Fruit fly (Drosophila melanogaster) whole organism, embryonic: ENCODE data around the gene CG45081.

Experiments used
- CG10543 ChIP-seq: fragments of 200-800 bp; sonication (Bioruptor generic); optimal IDR thresholded peaks from 3 replicates; lab custom pipeline; 2017; ENCODE audit warnings: missing biosample characterization, mild to moderate bottlenecking, missing genetic modification characterization, moderate library complexity
- CG11093 ChIP-seq: fragments of 200-800 bp; sonication (Bioruptor generic); IDR thresholded peaks from 3 replicates; pipeline ENCODE4 v1.3.6; 2022; ENCODE audit warnings: missing biosample characterization, missing genetic modification characterization
- CG12155 ChIP-seq: fragments of 200-800 bp; sonication (Bioruptor generic); optimal IDR thresholded peaks from 3 replicates; lab custom pipeline; 2016; ENCODE audit warnings: missing biosample characterization, missing genetic modification characterization
- CG12219 ChIP-seq: fragments of 200-800 bp; sonication (Bioruptor generic); optimal IDR thresholded peaks from 3 replicates; lab custom pipeline; 2018; ENCODE audit warnings: missing biosample characterization, mild to moderate bottlenecking, missing genetic modification characterization
- CG12391 ChIP-seq: fragments of 200-800 bp; sonication (Bioruptor generic); optimal IDR thresholded peaks from 3 replicates; lab custom pipeline; 2018; ENCODE audit warnings: missing biosample characterization, mild to moderate bottlenecking, missing genetic modification characterization, moderate library complexity
- CG12659 ChIP-seq: fragments of 200-800 bp; sonication (Bioruptor generic); optimal IDR thresholded peaks from 3 replicates; lab custom pipeline; 2017; ENCODE audit warnings: mild to moderate bottlenecking, missing biosample characterization, missing genetic modification reagents, missing genetic modification characterization
- CG13123 ChIP-seq: fragments of 200-800 bp; sonication (Bioruptor generic); optimal IDR thresholded peaks from 2 replicates; lab custom pipeline; 2016; ENCODE audit warnings: missing biosample characterization, missing genetic modification characterization
- CG13287 ChIP-seq: fragments of 200-800 bp; sonication (Bioruptor generic); IDR thresholded peaks from 2 replicates; pipeline ENCODE4 v1.3.6; 2022; ENCODE audit warnings: missing biosample characterization, missing genetic modification characterization; ENCODE audit not compliant: partially characterized antibody
- CG17385 ChIP-seq: fragments of 200-800 bp; sonication (Bioruptor generic); optimal IDR thresholded peaks from 3 replicates; lab custom pipeline; 2018; ENCODE audit warnings: missing biosample characterization, mild to moderate bottlenecking, missing genetic modification characterization
- CG18262 ChIP-seq: fragments of 200-800 bp; optimal IDR thresholded peaks from 3 replicates; lab custom pipeline; 2019; ENCODE audit warnings: missing biosample characterization, mild to moderate bottlenecking, missing genetic modification characterization, moderate library complexity
- CG18599 ChIP-seq: fragments of 200-800 bp; sonication (Bioruptor generic); optimal IDR thresholded peaks from 3 replicates; lab custom pipeline; 2017; ENCODE audit warnings: missing biosample characterization, missing genetic modification characterization, mild to moderate bottlenecking, moderate library complexity, missing genetic modification reagents
- CG2678 ChIP-seq: fragments of 200-800 bp; sonication (Bioruptor generic); optimal IDR thresholded peaks from 3 replicates; lab custom pipeline; 2019; ENCODE audit warnings: missing biosample characterization, mild to moderate bottlenecking, missing genetic modification characterization, moderate library complexity
- CG30020 ChIP-seq: fragments of 200-800 bp; optimal IDR thresholded peaks from 2 replicates; lab custom pipeline; 2019; ENCODE audit warnings: missing biosample characterization, mild to moderate bottlenecking, missing genetic modification characterization, moderate library complexity
- CG34224 ChIP-seq: fragments of 200-800 bp; sonication (Bioruptor generic); IDR thresholded peaks from 3 replicates; pipeline ENCODE4 v1.3.6; 2022; ENCODE audit warnings: missing biosample characterization, missing genetic modification characterization; ENCODE audit not compliant: partially characterized antibody
- CG3847 ChIP-seq: fragments of 200-800 bp; sonication (Bioruptor generic); IDR thresholded peaks from 2 replicates; pipeline ENCODE4 v1.3.6; 2022; ENCODE audit warnings: missing biosample characterization, missing genetic modification characterization
- CG7357 ChIP-seq: fragments of 200-800 bp; sonication (Bioruptor generic); IDR thresholded peaks from 3 replicates; pipeline ENCODE4 v1.3.6; 2022; ENCODE audit warnings: missing biosample characterization, missing genetic modification characterization
- CG7745 ChIP-seq: fragments of 200-800 bp; sonication (Bioruptor generic); optimal IDR thresholded peaks from 2 replicates; lab custom pipeline; 2018; ENCODE audit warnings: missing biosample characterization, mild to moderate bottlenecking, missing genetic modification characterization, moderate library complexity
- CG8478 ChIP-seq: fragments of >200 bp; optimal IDR thresholded peaks from 2 replicates; lab custom pipeline; 2018
- CrebB ChIP-seq: fragments of 200-800 bp; sonication (Bioruptor generic); optimal IDR thresholded peaks from 3 replicates; lab custom pipeline; 2018; ENCODE audit warnings: missing biosample characterization, mild to moderate bottlenecking, missing genetic modification characterization
- ERR ChIP-seq: fragments of 200-800 bp; sonication (Bioruptor generic); optimal IDR thresholded peaks from 2 replicates; lab custom pipeline; 2016; ENCODE audit warnings: missing biosample characterization, missing genetic modification characterization
- HHEX ChIP-seq: fragments of 200-800 bp; sonication (Bioruptor generic); optimal IDR thresholded peaks from 3 replicates; lab custom pipeline; 2017; ENCODE audit warnings: missing biosample characterization, mild to moderate bottlenecking, missing genetic modification characterization, missing genetic modification reagents
- Mes4 ChIP-seq: fragments of 200-800 bp; sonication (Bioruptor generic); optimal IDR thresholded peaks from 2 replicates; lab custom pipeline; 2016; ENCODE audit warnings: missing biosample characterization, missing genetic modification characterization
- Nf-YB ChIP-seq: fragments of 200-800 bp; sonication (Bioruptor generic); optimal IDR thresholded peaks from 3 replicates; lab custom pipeline; 2019; ENCODE audit warnings: missing biosample characterization, mild to moderate bottlenecking, missing genetic modification characterization, moderate library complexity
- PHDP ChIP-seq: fragments of 200-800 bp; sonication (Bioruptor generic); optimal IDR thresholded peaks from 3 replicates; lab custom pipeline; 2018; ENCODE audit warnings: missing biosample characterization, mild to moderate bottlenecking, missing genetic modification characterization, moderate library complexity
- Pdp1 ChIP-seq, 2 experiments: fragments of 200-800 bp; sonication (Bioruptor generic); optimal IDR thresholded peaks; 3 replicates each; lab custom pipeline; 2016; ENCODE audit warnings: missing biosample characterization in 2 of 2, missing genetic modification characterization in 2 of 2, mild to moderate bottlenecking in 1 of 2, moderate library complexity in 1 of 2
- Six4 ChIP-seq: fragments of 200-800 bp; sonication (Bioruptor generic); optimal IDR thresholded peaks from 2 replicates; lab custom pipeline; 2016; ENCODE audit warnings: missing biosample characterization, missing genetic modification characterization
- TFAM ChIP-seq: fragments of 200-800 bp; sonication (Bioruptor generic); optimal IDR thresholded peaks from 2 replicates; lab custom pipeline; 2017; ENCODE audit warnings: missing biosample characterization, missing genetic modification characterization, inconsistent platforms
- Xrp1 ChIP-seq: fragments of 200-800 bp; sonication (Bioruptor generic); IDR thresholded peaks from 2 replicates; pipeline ENCODE4 v1.3.6; 2022; ENCODE audit warnings: missing biosample characterization, missing genetic modification characterization
- az2 ChIP-seq: fragments of 200-800 bp; sonication (Bioruptor generic); optimal IDR thresholded peaks from 3 replicates; lab custom pipeline; 2016; ENCODE audit warnings: missing biosample characterization, missing genetic modification characterization
- bcd ChIP-seq: fragments of 200-800 bp; sonication (Bioruptor generic); optimal IDR thresholded peaks from 2 replicates; lab custom pipeline; 2017; ENCODE audit warnings: missing biosample characterization, mild to moderate bottlenecking, missing genetic modification characterization
- dati ChIP-seq: fragments of 200-800 bp; sonication (Bioruptor generic); IDR thresholded peaks from 2 replicates; pipeline ENCODE4 v1.3.6; 2022; ENCODE audit warnings: missing biosample characterization, missing genetic modification characterization
- ems ChIP-seq: fragments of 200-800 bp; sonication (Bioruptor generic); optimal IDR thresholded peaks from 3 replicates; lab custom pipeline; 2016; ENCODE audit warnings: missing biosample characterization, missing genetic modification characterization
- gro ChIP-seq: fragments of 200-800 bp; sonication (Bioruptor generic); optimal IDR thresholded peaks from 2 replicates; lab custom pipeline; 2016; ENCODE audit warnings: missing biosample characterization, missing genetic modification characterization
- h ChIP-seq: fragments of >200 bp; optimal IDR thresholded peaks from 2 replicates; lab custom pipeline; 2017
- lab ChIP-seq: fragments of 200-800 bp; sonication (Bioruptor generic); optimal IDR thresholded peaks from 3 replicates; lab custom pipeline; 2017; ENCODE audit warnings: missing biosample characterization, missing genetic modification characterization, mild to moderate bottlenecking, moderate library complexity, missing genetic modification reagents
- mirr ChIP-seq: fragments of 200-800 bp; sonication (Bioruptor generic); optimal IDR thresholded peaks from 3 replicates; lab custom pipeline; 2018; ENCODE audit warnings: missing biosample characterization, mild to moderate bottlenecking, missing genetic modification characterization
- nau ChIP-seq: fragments of 200-800 bp; sonication (Bioruptor generic); optimal IDR thresholded peaks from 3 replicates; lab custom pipeline; 2017; ENCODE audit warnings: missing biosample characterization, mild to moderate bottlenecking, missing genetic modification characterization, missing genetic modification reagents
- p53 ChIP-seq: fragments of 200-800 bp; sonication (Bioruptor generic); optimal IDR thresholded peaks from 2 replicates; lab custom pipeline; 2016; ENCODE audit warnings: missing biosample characterization, missing genetic modification characterization
- run ChIP-seq: fragments of 200-800 bp; sonication (Bioruptor generic); optimal IDR thresholded peaks from 3 replicates; lab custom pipeline; 2018; ENCODE audit warnings: missing biosample characterization, mild to moderate bottlenecking, missing genetic modification characterization
- shn ChIP-seq: fragments of 200-800 bp; sonication (Bioruptor generic); optimal IDR thresholded peaks from 3 replicates; lab custom pipeline; 2016; ENCODE audit warnings: missing biosample characterization, missing genetic modification characterization
- stc ChIP-seq: fragments of 200-800 bp; sonication (Bioruptor generic); IDR thresholded peaks from 2 replicates; pipeline ENCODE4 v1.3.6; 2022; ENCODE audit warnings: missing biosample characterization, missing genetic modification characterization
- sug ChIP-seq: fragments of 200-800 bp; optimal IDR thresholded peaks from 2 replicates; lab custom pipeline; 2019; ENCODE audit warnings: missing biosample characterization, mild to moderate bottlenecking, missing genetic modification characterization, moderate library complexity
- tll ChIP-seq, 2 experiments: fragments of 200-800 bp in 1 of 2; fragments of >200 bp in 1 of 2; sonication (Bioruptor generic) in 1 of 2; optimal IDR thresholded peaks; 2 replicates each; lab custom pipeline; 2017 to 2019; ENCODE audit warnings: missing biosample characterization in 2 of 2, missing genetic modification characterization in 2 of 2, mild to moderate bottlenecking in 1 of 2, moderate library complexity in 1 of 2
- ttk ChIP-seq: fragments of 200-800 bp; sonication (Bioruptor generic); IDR thresholded peaks from 2 replicates; pipeline ENCODE4 v2.1.2; 2022; ENCODE audit warnings: missing biosample characterization, missing genetic modification characterization
- tx ChIP-seq: fragments of 200-800 bp; sonication (Bioruptor generic); optimal IDR thresholded peaks from 2 replicates; lab custom pipeline; 2016; ENCODE audit warnings: missing biosample characterization, missing genetic modification characterization
- unpg ChIP-seq: fragments of 200-800 bp; sonication (Bioruptor generic); optimal IDR thresholded peaks from 3 replicates; lab custom pipeline; 2018; ENCODE audit warnings: missing biosample characterization, mild to moderate bottlenecking, missing genetic modification characterization, moderate library complexity

Gene CG45081

DNA sequence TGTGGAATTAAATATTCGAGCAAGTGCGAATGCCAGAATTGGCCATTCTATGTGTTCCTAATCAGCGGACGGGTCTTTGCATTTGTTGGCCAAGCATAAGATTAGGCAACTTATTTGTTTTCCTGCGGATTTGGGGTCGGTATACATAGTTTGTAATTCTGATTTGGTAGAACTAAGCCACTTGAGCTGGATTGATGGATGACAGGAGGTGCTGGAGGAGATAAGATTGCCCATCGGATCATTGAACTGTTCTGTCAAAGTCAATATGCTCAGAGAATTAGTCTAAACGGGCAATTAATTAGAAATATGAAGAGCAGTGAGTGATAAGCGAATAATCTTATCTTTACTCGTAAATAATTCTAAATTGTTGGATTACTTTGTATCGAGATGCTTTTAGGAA is 23.6 kb downstream of the CG45081 start (continued):
- TF ChIP-seq shn (GFP tag; lab: Kevin White, UChicago) (no peak), tll (GFP tag; optimal IDR thresholded peaks at IDR 0.05; lab: Kevin White, UChicago) (no peak), CrebB (no peak), p53 (GFP tag; lab: Kevin White, UChicago) (no peak), az2 (GFP tag; lab: Kevin White, UChicago) (no peak), CG12391 (tag; lab: Kevin White, UChicago) (no peak), CG7357 (GFP tag; lab: Robert Waterston, UW) (no peak), Nf-YB (GFP tag; lab: Kevin White, UChicago) (no peak), run (tag; lab: Kevin White, UChicago) (peak; percentile 68), CG13123 (GFP tag; lab: Kevin White, UChicago) (no peak), CG30020 (tag; lab: Kevin White, UChicago) (no peak), bcd (GFP tag; lab: Kevin White, UChicago) (no peak), CG7745 (tag; lab: Kevin White, UChicago) (peak; percentile 4), nau (GFP tag; lab: Kevin White, UChicago) (no peak), unpg (GFP tag; lab: Kevin White, UChicago) (no peak), Mes4 (no peak), ems (no peak), stc (no peak), gro (GFP tag; lab: Kevin White, UChicago) (peak; percentile 36), CG17385 (GFP tag; lab: Kevin White, UChicago) (no peak), CG10543 (GFP tag; lab: Kevin White, UChicago) (peak; percentile 8), sug (peak; percentile 85), HHEX (GFP tag; lab: Kevin White, UChicago) (no peak), CG34224 (GFP tag; lab: Robert Waterston, UW) (no peak), Six4 (GFP tag; lab: Kevin White, UChicago) (no peak), ERR (GFP tag; lab: Kevin White, UChicago) (no peak), lab (peak; percentile 4), ttk (no peak), CG3847 (GFP tag; lab: Robert Waterston, UW) (no peak), CG18599 (peak; percentile 15), CG18262 (tag; lab: Kevin White, UChicago) (no peak), CG11093 (GFP tag; lab: Robert Waterston, UW) (no peak), CG12659 (GFP tag; lab: Kevin White, UChicago) (no peak), CG8478 (lab: Kevin White, UChicago) (no peak), Pdp1 (GFP tag; optimal IDR thresholded peaks at IDR 0.05; lab: Kevin White, UChicago) (peak in 1 of 2 experiments; percentile 2), TFAM (no peak), PHDP (no peak), Xrp1 (no peak), dati (no peak), CG12155 (GFP tag; lab: Kevin White, UChicago) (no peak), mirr (peak; percentile 95), h (no peak), CG13287 (GFP tag; lab: Robert Waterston, UW) (no peak), CG2678 (tag; lab: Kevin White, UChicago) (no peak), CG12219 (GFP tag; lab: Kevin White, UChicago) (no peak), tx (GFP tag; lab: Kevin White, UChicago) (no peak)
- TF ChIP-seq, all 482 proteins: peak for 15
